Fruit fly (Drosophila melanogaster) Kc167 (cell line): ENCODE measurements around the gene Lrpprc2.

Experiments used
- Myc ChIP-seq: fragments of >200 bp; optimal IDR thresholded peaks from 2 replicates; lab custom pipeline; 2017; ENCODE audit warnings: missing external identifiers
- Sin3A ChIP-seq: fragments of >200 bp; optimal IDR thresholded peaks from 2 replicates; lab custom pipeline; 2018; ENCODE audit warnings: missing external identifiers
- insv ChIP-seq: fragments of >200 bp; optimal IDR thresholded peaks from 3 replicates; lab custom pipeline; 2018; ENCODE audit warnings: missing external identifiers
- psq ChIP-seq: fragments of >200 bp; optimal IDR thresholded peaks from 2 replicates; lab custom pipeline; 2017; ENCODE audit warnings: missing external identifiers
- ttk ChIP-seq: sonication (Bioruptor generic); optimal IDR thresholded peaks from 2 replicates; lab custom pipeline; 2017; ENCODE audit warnings: missing external identifiers

- TF ChIP-seq Sin3A (lab: Kevin White, UChicago) (no peak), Myc (lab: Kevin White, UChicago) (no peak), insv (no peak), psq (no peak), ttk (no peak)
Observed at dm6 chrX:1467382-1467592, 6.9 kb upstream of the Lrpprc2 start, which contains the start of gene CG14778.
